Worm (Caenorhabditis elegans) whole organism, L1 larva: ENCODE measurements around the gene srx-136.
A peak's percentile ranks its signal among the peaks of the same experiment; 100 is the strongest.

Experiments used
- C04F5.9 ChIP-seq: sonication (generic microtip); optimal IDR thresholded peaks from 2 replicates; lab custom pipeline; 2016; ENCODE audit warnings: missing genetic modification characterization, missing compliant biosample characterization
- C34B4.2 ChIP-seq: sonication (generic microtip); optimal IDR thresholded peaks from 2 replicates; lab custom pipeline; 2017; ENCODE audit warnings: mild to moderate bottlenecking, missing genetic modification characterization, missing compliant biosample characterization
- Y116A8C.19 ChIP-seq: sonication (generic microtip); optimal IDR thresholded peaks from 2 replicates; lab custom pipeline; 2016; ENCODE audit warnings: missing compliant biosample characterization, missing genetic modification characterization, borderline replicate concordance
- alr-1 ChIP-seq: fragments of 200-800 bp; sonication (Bioruptor generic); optimal IDR thresholded peaks from 2 replicates; lab custom pipeline; 2018; ENCODE audit warnings: borderline replicate concordance, mild to moderate bottlenecking, missing genetic modification characterization, missing compliant biosample characterization
- blmp-1 ChIP-seq: fragments of 150-350 bp; optimal IDR thresholded peaks from 2 replicates; lab custom pipeline; 2014; ENCODE audit warnings: missing biosample characterization, missing genetic modification characterization
- ceh-82 ChIP-seq, 3 experiments: fragments of 150-350 bp in 1 of 3; sonication (generic microtip) in 2 of 3; optimal IDR thresholded peaks; 2 replicates each; lab custom pipeline; 2014 to 2017; ENCODE audit warnings: missing biosample characterization in 3 of 3, missing genetic modification characterization in 3 of 3
- ceh-90 ChIP-seq: sonication (generic microtip); optimal IDR thresholded peaks from 2 replicates; lab custom pipeline; 2016; ENCODE audit warnings: missing genetic modification characterization, missing compliant biosample characterization
- ces-1 ChIP-seq: fragments of 150-350 bp; optimal IDR thresholded peaks from 2 replicates; lab custom pipeline; 2014; ENCODE audit warnings: missing biosample characterization, missing genetic modification reagents, missing genetic modification characterization
- dsc-1 ChIP-seq: sonication (generic microtip); optimal IDR thresholded peaks from 2 replicates; lab custom pipeline; 2016; ENCODE audit warnings: mild to moderate bottlenecking, missing genetic modification characterization, missing compliant biosample characterization
- efl-1 ChIP-seq, 4 experiments: fragments of 150-350 bp; optimal IDR thresholded peaks in 3 of 4; peaks in 1 of 4; 1 replicate in 1 of 4; 2 replicates in 3 of 4; lab custom pipeline; 2014; ENCODE audit warnings: missing biosample characterization in 2 of 4, missing genetic modification characterization in 2 of 4, missing genetic modification reagents in 2 of 4
- elt-2 ChIP-seq: sonication (generic microtip); optimal IDR thresholded peaks from 2 replicates; lab custom pipeline; 2016; ENCODE audit warnings: missing genetic modification characterization, mild to moderate bottlenecking, inconsistent platforms, missing compliant biosample characterization, missing genetic modification reagents
- ets-5 ChIP-seq: fragments of 200-800 bp; sonication (Bioruptor generic); IDR thresholded peaks from 2 replicates; pipeline ENCODE4 v1.3.6; 2022; ENCODE audit warnings: missing genetic modification characterization, missing compliant biosample characterization
- fos-1 ChIP-seq: fragments of 150-350 bp; optimal IDR thresholded peaks from 2 replicates; lab custom pipeline; 2014; ENCODE audit warnings: missing biosample characterization, missing genetic modification characterization
- grh-1 ChIP-seq: fragments of 200-800 bp; sonication (Bioruptor generic); IDR thresholded peaks from 2 replicates; pipeline ENCODE4 v1.3.6; 2022; ENCODE audit warnings: missing genetic modification reagents, missing genetic modification characterization, missing compliant biosample characterization
- hlh-4 ChIP-seq: sonication (generic microtip); optimal IDR thresholded peaks from 2 replicates; lab custom pipeline; 2016; ENCODE audit warnings: mild to moderate bottlenecking, missing genetic modification characterization, missing compliant biosample characterization
- irx-1 ChIP-seq: sonication (generic microtip); optimal IDR thresholded peaks from 2 replicates; lab custom pipeline; 2016; ENCODE audit warnings: missing genetic modification characterization, missing compliant biosample characterization
- jun-1 ChIP-seq: fragments of 150-350 bp; optimal IDR thresholded peaks from 2 replicates; lab custom pipeline; 2014; ENCODE audit warnings: missing biosample characterization, missing genetic modification reagents, missing genetic modification characterization
- lin-15B ChIP-seq: fragments of 150-350 bp; sonication (generic microtip); optimal IDR thresholded peaks from 3 replicates; lab custom pipeline; 2014; ENCODE audit warnings: missing biosample characterization, missing genetic modification characterization
- lin-35 ChIP-seq, 2 experiments: fragments of 150-350 bp; optimal IDR thresholded peaks; 2 replicates each; lab custom pipeline; 2014; ENCODE audit warnings: missing biosample characterization in 2 of 2, missing genetic modification characterization in 2 of 2, missing genetic modification reagents in 2 of 2
- lin-39 ChIP-seq: fragments of 150-350 bp; optimal IDR thresholded peaks from 2 replicates; lab custom pipeline; 2014; ENCODE audit warnings: missing biosample characterization, missing genetic modification reagents, missing genetic modification characterization
- lir-3 ChIP-seq: sonication (generic microtip); optimal IDR thresholded peaks from 2 replicates; lab custom pipeline; 2016; ENCODE audit warnings: mild to moderate bottlenecking, missing genetic modification characterization, moderate library complexity, missing compliant biosample characterization; ENCODE audit not compliant: poor library complexity
- nhr-11 ChIP-seq: fragments of 150-350 bp; optimal IDR thresholded peaks from 2 replicates; lab custom pipeline; 2014; ENCODE audit warnings: missing biosample characterization, missing genetic modification characterization
- nhr-19 ChIP-seq: fragments of 200-800 bp; sonication (Bioruptor generic); conservative IDR thresholded peaks from 2 replicates; pipeline ENCODE4 v1.3.6; 2022; ENCODE audit warnings: missing genetic modification characterization, missing compliant biosample characterization
- nhr-47 ChIP-seq: sonication (generic microtip); optimal IDR thresholded peaks from 2 replicates; lab custom pipeline; 2016; ENCODE audit warnings: mild to moderate bottlenecking, missing genetic modification characterization, moderate library complexity, missing compliant biosample characterization
- nhr-71 ChIP-seq: sonication (generic microtip); optimal IDR thresholded peaks from 2 replicates; lab custom pipeline; 2016; ENCODE audit warnings: mild to moderate bottlenecking, missing genetic modification characterization, moderate library complexity, missing compliant biosample characterization
- nhr-77 ChIP-seq: fragments of 150-350 bp; optimal IDR thresholded peaks from 2 replicates; lab custom pipeline; 2014; ENCODE audit warnings: missing biosample characterization, missing genetic modification characterization
- nhr-84 ChIP-seq: sonication (generic microtip); optimal IDR thresholded peaks from 2 replicates; lab custom pipeline; 2017; ENCODE audit warnings: missing biosample characterization, missing genetic modification characterization
- nhr-85 ChIP-seq: sonication (generic microtip); peaks from one replicate; lab custom pipeline; 2016; ENCODE audit warnings: missing genetic modification characterization, inconsistent platforms, missing compliant biosample characterization
- pag-3 ChIP-seq: sonication (generic microtip); optimal IDR thresholded peaks from 2 replicates; lab custom pipeline; 2017; ENCODE audit warnings: missing genetic modification characterization, mild to moderate bottlenecking, missing compliant biosample characterization, antibody characterized with exemption, borderline replicate concordance; ENCODE audit not compliant: insufficient read depth
- pax-3 ChIP-seq: fragments of 200-800 bp; sonication (Bioruptor generic); optimal IDR thresholded peaks from 2 replicates; lab custom pipeline; 2018; ENCODE audit warnings: mild to moderate bottlenecking, missing genetic modification characterization, moderate library complexity, missing compliant biosample characterization
- pqm-1 ChIP-seq: sonication (generic microtip); optimal IDR thresholded peaks from 3 replicates; lab custom pipeline; 2017; ENCODE audit warnings: missing biosample characterization, missing genetic modification characterization
- sup-37 ChIP-seq: fragments of 200-800 bp; sonication (Bioruptor generic); optimal IDR thresholded peaks from 2 replicates; lab custom pipeline; 2018; ENCODE audit warnings: mild to moderate bottlenecking, missing genetic modification characterization, missing compliant biosample characterization
- tbx-2 ChIP-seq: sonication (generic microtip); optimal IDR thresholded peaks from 2 replicates; lab custom pipeline; 2016; ENCODE audit warnings: missing genetic modification characterization, missing compliant biosample characterization
- unc-130 ChIP-seq: fragments of 150-350 bp; optimal IDR thresholded peaks from 2 replicates; lab custom pipeline; 2017; ENCODE audit warnings: missing biosample characterization, missing genetic modification characterization, inconsistent platforms
- unc-62 ChIP-seq: fragments of 150-350 bp; optimal IDR thresholded peaks from 2 replicates; lab custom pipeline; 2014; ENCODE audit warnings: missing biosample characterization, missing genetic modification reagents, missing genetic modification characterization
- ztf-11 ChIP-seq, 2 experiments: sonication (generic microtip); optimal IDR thresholded peaks; 2 replicates each; lab custom pipeline; 2016 to 2017; ENCODE audit warnings: missing genetic modification characterization in 2 of 2, missing biosample characterization in 1 of 2, missing compliant biosample characterization in 1 of 2
- ztf-4 ChIP-seq: fragments of 150-350 bp; optimal IDR thresholded peaks from 2 replicates; lab custom pipeline; 2014; ENCODE audit warnings: missing biosample characterization, missing genetic modification characterization

The srx-136 gene

DNA sequence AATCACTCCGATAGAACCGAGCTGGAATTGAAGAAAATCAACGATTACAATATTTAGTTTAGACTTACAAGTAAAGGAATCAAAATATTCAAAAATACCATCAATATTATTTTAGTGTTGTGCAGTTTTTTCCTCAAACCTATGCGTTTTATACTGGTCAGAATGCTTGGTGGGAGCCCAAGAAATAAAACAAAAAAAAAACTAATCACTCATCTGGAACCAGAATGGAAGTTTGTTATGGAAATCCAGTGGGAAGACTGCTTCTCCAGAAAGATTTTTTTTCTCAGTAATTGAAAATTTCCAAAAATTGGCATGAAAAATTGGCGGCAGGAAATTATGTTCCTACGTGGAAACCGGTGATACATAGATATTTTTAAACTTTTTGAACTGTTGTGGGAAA lies 856 bp upstream of the srx-136 start, which contains the start of gene srx-134:
Gene srx-134 (minus strand): TSS at position 101 of the 400 bp plus-strand sequence.
- TF ChIP-seq pqm-1 (tag; lab: Kevin White, UChicago) (no peak), lir-3 (no peak), sup-37 (GFP tag; lab: Kevin White, UChicago) (no peak), nhr-47 (tag; lab: Kevin White, UChicago) (no peak), nhr-77 (tag; lab: Kevin White, UChicago) (no peak), nhr-84 (tag; lab: Kevin White, UChicago) (no peak), nhr-71 (tag; lab: Kevin White, UChicago) (no peak), dsc-1 (tag; lab: Kevin White, UChicago) (no peak), nhr-85 (tag; lab: Kevin White, UChicago) (no peak), lin-39 (tag; lab: Kevin White, UChicago) (no peak)

DNA sequence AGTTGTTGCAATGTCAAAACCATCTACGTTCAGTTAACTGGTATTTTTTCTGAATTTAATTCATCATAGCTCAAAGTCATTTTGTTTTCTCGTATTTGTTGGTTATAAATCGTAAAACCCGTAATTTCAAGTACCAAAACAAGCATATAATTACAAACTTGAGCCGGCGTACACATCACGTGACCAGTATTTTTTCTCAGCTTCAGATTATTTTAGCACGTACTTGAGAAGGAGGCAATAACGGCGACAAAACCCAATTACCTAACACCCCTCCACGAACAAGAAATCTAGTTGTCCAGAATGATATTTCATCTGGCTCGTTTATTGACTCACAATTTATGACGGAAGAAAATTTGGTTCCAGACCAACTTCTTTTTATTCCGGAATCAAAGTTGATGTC lies 1.7 kb downstream of the srx-136 start, which contains the start of gene srx-135:
Gene srx-135 (plus strand): TSS at position 301 of the 400 bp plus-strand sequence.
- TF ChIP-seq lir-3 (no peak), blmp-1 (tag; lab: Kevin White, UChicago) (no peak)
- TF ChIP-seq, all 84 proteins: peak for 0

- TF ChIP-seq alr-1: no peak
- TF ChIP-seq efl-1 (optimal IDR thresholded peaks at IDR 0.05; lab: Kevin White, UChicago): no peak
- TF ChIP-seq efl-1 (GFP tag; optimal IDR thresholded peaks at IDR 0.05 in 1 of 2; lab: Kevin White, UChicago): no peak
- TF ChIP-seq ceh-90: no peak
- TF ChIP-seq C34B4.2: no peak
- TF ChIP-seq fos-1 (tag; lab: Kevin White, UChicago): no peak
- no peak for TF ChIP-seq pax-3 (tag; lab: Kevin White, UChicago)
- TF ChIP-seq jun-1 (tag; lab: Kevin White, UChicago): no peak
- TF ChIP-seq lin-15B (tag; lab: Kevin White, UChicago): no peak
- TF ChIP-seq nhr-47 (tag; lab: Kevin White, UChicago): no peak
- TF ChIP-seq lin-35 (GFP tag; optimal IDR thresholded peaks at IDR 0.05; lab: Kevin White, UChicago): no peak
- no peak for TF ChIP-seq ceh-82 (tag; optimal IDR thresholded peaks at IDR 0.05; lab: Kevin White, UChicago)
- no peak for TF ChIP-seq ets-5 (GFP tag; lab: Robert Waterston, UW)
These were observed 5.3 kb downstream of the srx-136 start, which contains the start of gene srx-137 for ce11 chrV:13862505-13862904. TSS of gene srx-137 (plus strand) at chrV:13862805.

DNA sequence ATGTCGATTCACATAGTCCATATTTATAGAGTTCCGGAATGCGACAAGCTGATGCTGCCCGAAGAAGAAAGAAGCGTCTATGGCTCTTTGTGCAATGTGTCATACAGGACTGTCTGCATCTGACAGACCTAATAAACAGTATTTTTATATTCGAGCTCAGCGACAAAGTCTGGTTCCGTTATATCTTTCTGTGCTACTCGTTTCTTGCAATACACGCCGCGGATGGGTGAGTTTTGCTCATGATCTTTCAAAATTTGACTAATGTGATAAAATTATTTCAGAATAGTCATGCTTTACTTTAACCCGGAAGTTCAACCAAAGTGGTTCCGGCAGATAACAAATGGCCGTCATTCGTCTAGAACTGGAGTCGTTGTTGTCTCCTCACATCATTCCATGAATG lies 6.5 kb downstream of the srx-136 start:
- no peak for TF ChIP-seq C04F5.9 (tag; lab: Kevin White, UChicago)
- TF ChIP-seq unc-130: no peak
- no peak for TF ChIP-seq elt-2 (tag; lab: Kevin White, UChicago)
- no peak for TF ChIP-seq ces-1 (GFP tag; lab: Kevin White, UChicago)
- TF ChIP-seq pax-3 (tag; lab: Kevin White, UChicago): no peak
- TF ChIP-seq fos-1 (tag; lab: Kevin White, UChicago): no peak
- no peak for TF ChIP-seq pag-3 (tag; lab: Kevin White, UChicago)
- no peak for TF ChIP-seq grh-1 (GFP tag; lab: Robert Waterston, UW)
- TF ChIP-seq, all 84 proteins: peak for 0

DNA sequence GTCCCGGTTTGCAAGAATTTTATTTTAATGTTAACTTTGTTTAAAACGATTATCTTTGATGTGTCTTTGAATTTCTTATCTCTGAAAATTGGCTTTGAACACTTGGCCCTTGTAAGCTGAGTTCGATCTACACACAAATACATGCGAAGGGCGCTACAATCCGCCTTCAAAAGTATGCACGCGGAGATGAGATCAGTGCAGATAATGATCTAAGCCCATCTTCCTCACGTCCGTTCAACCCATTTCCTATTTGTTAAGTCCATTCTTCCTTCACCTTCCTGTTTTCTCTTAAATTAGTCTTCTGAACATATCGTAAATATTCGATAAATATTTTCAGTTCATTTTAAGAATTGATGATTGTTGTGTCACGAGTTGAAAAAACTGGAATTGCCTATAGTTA lies 9.1 kb downstream of the srx-136 start, which contains the start of gene nhr-175:
Gene nhr-175 (plus strand): TSS at position 339 of the 400 bp plus-strand sequence.
- TF ChIP-seq irx-1: no peak
- TF ChIP-seq nhr-85 (tag; lab: Kevin White, UChicago): peak; percentile 61

DNA sequence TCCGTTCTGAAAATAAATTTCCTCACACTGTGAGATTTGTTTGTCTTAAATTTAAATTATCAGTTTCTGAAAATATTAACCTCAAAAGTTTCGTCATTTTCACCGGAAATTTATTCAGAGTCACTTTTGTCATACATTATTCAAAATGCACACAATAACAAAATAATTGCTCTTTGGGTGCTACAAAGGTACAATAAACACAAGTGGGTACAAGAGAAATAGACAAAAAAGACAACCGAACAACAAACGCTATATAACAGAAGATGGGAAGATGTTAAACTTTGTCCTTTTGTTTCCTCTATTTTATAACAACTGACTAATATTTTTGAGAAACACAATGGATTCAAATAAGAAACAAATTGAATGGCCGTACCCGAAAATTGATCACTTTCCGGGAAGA lies 12.3 kb downstream of the srx-136 start:
- TF ChIP-seq Y116A8C.19 (tag; lab: Kevin White, UChicago) (no peak), ztf-4 (no peak), ztf-11 (tag; optimal IDR thresholded peaks at IDR 0.05; lab: Kevin White, UChicago) (no peak), nhr-11 (peak; percentile 85), hlh-4 (tag; lab: Kevin White, UChicago) (no peak), tbx-2 (tag; lab: Kevin White, UChicago) (no peak), unc-62 (no peak), irx-1 (no peak), nhr-19 (GFP tag; lab: Robert Waterston, UW) (peak; percentile 14; the same call in 1 of the 2 replicates), nhr-47 (tag; lab: Kevin White, UChicago) (no peak)
